Worm (Caenorhabditis elegans) whole organism, midembryonic: ENCODE measurements around the gene mab-21.

ENCODE experiments used
- T22C8.4 ChIP-seq: fragments of 200-800 bp; sonication (Bioruptor generic); IDR thresholded peaks from 2 replicates; pipeline ENCODE4 v1.3.6; 2022; ENCODE audit warnings: missing genetic modification characterization, missing compliant biosample characterization
- cog-1 ChIP-seq: sonication (generic microtip); optimal IDR thresholded peaks from 2 replicates; lab custom pipeline; 2016; ENCODE audit warnings: missing genetic modification characterization, missing compliant biosample characterization
- flt-1 ChIP-seq: fragments of 200-800 bp; sonication (Bioruptor generic); IDR thresholded peaks from 2 replicates; pipeline ENCODE4 v1.3.6; 2022; ENCODE audit warnings: missing genetic modification characterization, missing compliant biosample characterization
- klf-2 ChIP-seq: fragments of 200-800 bp; sonication (Bioruptor generic); conservative IDR thresholded peaks from 2 replicates; pipeline ENCODE4 v1.3.6; 2022; ENCODE audit warnings: missing genetic modification reagents, missing genetic modification characterization, missing compliant biosample characterization
- med-1 ChIP-seq: sonication (generic microtip); optimal IDR thresholded peaks from 2 replicates; lab custom pipeline; 2017; ENCODE audit warnings: missing genetic modification characterization, mild to moderate bottlenecking, missing compliant biosample characterization, antibody characterized with exemption, missing genetic modification reagents; ENCODE audit not compliant: insufficient read depth
- ref-1 ChIP-seq: fragments of 200-800 bp; sonication (Bioruptor generic); conservative IDR thresholded peaks from 2 replicates; pipeline ENCODE4 v1.3.6; 2022; ENCODE audit warnings: missing genetic modification reagents, missing genetic modification characterization, missing compliant biosample characterization
- tab-1 ChIP-seq: fragments of 200-800 bp; sonication (Bioruptor generic); IDR thresholded peaks from 2 replicates; pipeline ENCODE4 v1.3.6; 2022; ENCODE audit warnings: missing genetic modification characterization, missing compliant biosample characterization
- ztf-23 ChIP-seq: fragments of 200-800 bp; sonication (Bioruptor generic); IDR thresholded peaks from 2 replicates; pipeline ENCODE4 v1.3.6; 2022; ENCODE audit warnings: missing genetic modification reagents, missing genetic modification characterization, missing compliant biosample characterization
- ztf-29 ChIP-seq: fragments of 200-800 bp; sonication (Bioruptor generic); IDR thresholded peaks from 2 replicates; pipeline ENCODE4 v1.3.6; 2022; ENCODE audit warnings: missing genetic modification reagents, missing genetic modification characterization, missing compliant biosample characterization

The mab-21 gene

ce11 chrIII:4646246-4646645 is 45.7 kb downstream of the mab-21 start, which contains the start of gene pqn-29:
Gene pqn-29 (minus strand): TSS chrIII:4646346.
- TF ChIP-seq ref-1 (GFP tag; lab: Robert Waterston, UW) (no peak), cog-1 (tag; lab: Kevin White, UChicago) (no peak), ztf-23 (GFP tag; lab: Robert Waterston, UW) (no peak)

DNA sequence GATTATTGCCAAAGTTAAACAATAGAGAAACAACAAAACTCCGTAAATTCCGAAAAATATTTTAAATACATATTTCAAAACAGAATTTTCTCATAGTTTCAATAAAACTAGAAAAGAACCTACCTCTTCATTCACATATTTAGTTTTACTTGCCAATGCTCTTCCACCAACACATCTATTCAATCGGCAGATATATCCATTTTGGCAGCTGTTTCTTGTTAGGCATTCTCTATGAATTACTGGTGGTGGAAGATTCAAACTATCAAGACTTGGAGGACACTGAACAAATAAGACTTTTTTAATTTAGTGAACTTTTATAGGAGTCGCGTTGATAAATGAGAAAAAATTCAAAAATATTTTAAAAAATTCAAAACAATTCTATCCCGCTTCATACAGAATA is 46.8 kb downstream of the mab-21 start:
- TF ChIP-seq flt-1 (GFP tag; lab: Robert Waterston, UW), result no peak
- no peak for TF ChIP-seq ref-1 (GFP tag; lab: Robert Waterston, UW)
- no peak for TF ChIP-seq klf-2 (GFP tag; lab: Robert Waterston, UW)
- TF ChIP-seq ztf-29 (GFP tag; lab: Robert Waterston, UW), result no peak
- no peak for TF ChIP-seq cog-1 (tag; lab: Kevin White, UChicago)
- TF ChIP-seq ztf-23 (GFP tag; lab: Robert Waterston, UW), result no peak
- TF ChIP-seq med-1 (GFP tag; lab: Kevin White, UChicago), result no peak
- TF ChIP-seq tab-1 (GFP tag; lab: Robert Waterston, UW), result no peak
- no peak for TF ChIP-seq T22C8.4 (GFP tag; lab: Robert Waterston, UW)

ce11 chrIII:4647878-4648277 is 47.3 kb downstream of the mab-21 start, which contains the start of gene T23F11.6:
Gene T23F11.6 (minus strand): TSS chrIII:4647922.
- TF ChIP-seq med-1 (GFP tag; lab: Kevin White, UChicago), result no peak
- no peak for TF ChIP-seq ztf-29 (GFP tag; lab: Robert Waterston, UW)
- TF ChIP-seq ref-1 (GFP tag; lab: Robert Waterston, UW), result no peak
- no peak for TF ChIP-seq klf-2 (GFP tag; lab: Robert Waterston, UW)
- TF ChIP-seq cog-1 (tag; lab: Kevin White, UChicago), result no peak
- no peak for TF ChIP-seq flt-1 (GFP tag; lab: Robert Waterston, UW)

- TF ChIP-seq ztf-29 (GFP tag; lab: Robert Waterston, UW), result no peak
- TF ChIP-seq ztf-23 (GFP tag; lab: Robert Waterston, UW), result 0 out of 2 replicates have a peak, but pooled peaks have one; percentile 26
- peak; percentile 83 for TF ChIP-seq cog-1 (tag; lab: Kevin White, UChicago)
- no peak for TF ChIP-seq med-1 (GFP tag; lab: Kevin White, UChicago)
- peak; percentile 93 for TF ChIP-seq T22C8.4 (GFP tag; lab: Robert Waterston, UW)
These were observed 48.8 kb downstream of the mab-21 start for ce11 chrIII:4649363-4649768.

ce11 chrIII:4649811-4650544 is 49.4 kb downstream of the mab-21 start, which contains the start of gene ppm-2:
Gene ppm-2 (plus strand): TSS chrIII:4650494.
- TF ChIP-seq flt-1 (GFP tag; lab: Robert Waterston, UW) (no peak), ztf-23 (GFP tag; lab: Robert Waterston, UW) (no peak), T22C8.4 (GFP tag; lab: Robert Waterston, UW) (no peak), klf-2 (GFP tag; lab: Robert Waterston, UW) (no peak), ref-1 (GFP tag; lab: Robert Waterston, UW) (no peak), cog-1 (tag; lab: Kevin White, UChicago) (no peak)
